Worm (Caenorhabditis elegans) whole organism, early embryonic: ENCODE results near the gene idhg-1.

Source experiments
- B0310.2 ChIP-seq: sonication (generic microtip); optimal IDR thresholded peaks from 2 replicates; lab custom pipeline; 2016; ENCODE audit warnings: mild to moderate bottlenecking, missing genetic modification characterization, missing compliant biosample characterization
- F13C5.2 ChIP-seq: sonication (generic microtip); optimal IDR thresholded peaks from 2 replicates; lab custom pipeline; 2017; ENCODE audit warnings: mild to moderate bottlenecking, missing genetic modification characterization, inconsistent platforms, missing compliant biosample characterization
- aly-1 ChIP-seq: sonication (generic microtip); optimal IDR thresholded peaks from 2 replicates; lab custom pipeline; 2016; ENCODE audit warnings: missing genetic modification characterization, missing compliant biosample characterization
- ama-1 ChIP-seq: fragments of 150-350 bp; optimal IDR thresholded peaks from 2 replicates; lab custom pipeline; 2014
- ceh-13 ChIP-seq: fragments of 200-800 bp; sonication (Bioruptor generic); optimal IDR thresholded peaks from 2 replicates; lab custom pipeline; 2018; ENCODE audit warnings: mild to moderate bottlenecking, missing genetic modification characterization, missing compliant biosample characterization
- ceh-36 ChIP-seq: sonication (generic microtip); optimal IDR thresholded peaks from 2 replicates; lab custom pipeline; 2016; ENCODE audit warnings: missing genetic modification characterization, inconsistent platforms, missing compliant biosample characterization
- ets-7 ChIP-seq: sonication (generic microtip); optimal IDR thresholded peaks from 2 replicates; lab custom pipeline; 2016; ENCODE audit warnings: missing genotype, missing genetic modification characterization, missing compliant biosample characterization
- flt-1 ChIP-seq: fragments of 200-800 bp; sonication (Bioruptor generic); IDR thresholded peaks from 2 replicates; pipeline ENCODE4 v1.3.6; 2022; ENCODE audit warnings: missing genetic modification characterization, missing compliant biosample characterization
- hmbx-1 ChIP-seq: sonication (generic microtip); optimal IDR thresholded peaks from 2 replicates; lab custom pipeline; 2016; ENCODE audit warnings: mild to moderate bottlenecking, missing genetic modification characterization, missing compliant biosample characterization
- hmg-4 ChIP-seq: fragments of 200-800 bp; sonication (Bioruptor generic); optimal IDR thresholded peaks from 2 replicates; lab custom pipeline; 2018; ENCODE audit warnings: mild to moderate bottlenecking, missing genetic modification characterization, missing compliant biosample characterization
- hnd-1 ChIP-seq: sonication (generic microtip); optimal IDR thresholded peaks from 2 replicates; lab custom pipeline; 2016; ENCODE audit warnings: missing genetic modification characterization, missing compliant biosample characterization
- pes-1 ChIP-seq: fragments of 200-800 bp; sonication (Bioruptor generic); IDR thresholded peaks from 2 replicates; pipeline ENCODE4 v1.3.6; 2022; ENCODE audit warnings: missing genetic modification reagents, missing genetic modification characterization, missing compliant biosample characterization
- scrt-1 ChIP-seq: fragments of 200-800 bp; sonication (Bioruptor generic); IDR thresholded peaks from 2 replicates; pipeline ENCODE4 v1.3.6; 2022; ENCODE audit warnings: missing genetic modification characterization, missing compliant biosample characterization
- sea-1 ChIP-seq: fragments of 200-800 bp; sonication (Bioruptor generic); conservative IDR thresholded peaks from 2 replicates; pipeline ENCODE4 v1.3.6; 2022; ENCODE audit warnings: missing genetic modification characterization, missing compliant biosample characterization
- tbx-11 ChIP-seq: fragments of 200-800 bp; sonication (Bioruptor generic); IDR thresholded peaks from 2 replicates; pipeline ENCODE4 v1.3.6; 2022; ENCODE audit warnings: missing genetic modification characterization, missing compliant biosample characterization
- tbx-37 ChIP-seq: fragments of 200-800 bp; sonication (Bioruptor generic); conservative IDR thresholded peaks from 2 replicates; pipeline ENCODE4 v1.3.6; 2022; ENCODE audit warnings: missing genetic modification reagents, missing genetic modification characterization, missing compliant biosample characterization
- tra-4 ChIP-seq: sonication (generic microtip); optimal IDR thresholded peaks from 2 replicates; lab custom pipeline; 2017; ENCODE audit warnings: missing genetic modification characterization, missing compliant biosample characterization

Gene idhg-1

ce11 chrIII:4568455-4568854, at the start of gene idhg-1:
TSS of gene idhg-1 (plus strand) at chrIII:4568797.
- TF ChIP-seq hmg-4 (GFP tag; lab: Kevin White, UChicago) (peak; percentile 97), ceh-13 (GFP tag; lab: Kevin White, UChicago) (peak; percentile 98), pes-1 (GFP tag; lab: Robert Waterston, UW) (peak; percentile 97), hmbx-1 (tag; lab: Kevin White, UChicago) (peak; percentile 85), ceh-36 (tag; lab: Kevin White, UChicago) (peak; percentile 92), flt-1 (GFP tag; lab: Robert Waterston, UW) (peak; percentile 93), scrt-1 (peak; percentile 93), B0310.2 (peak; percentile 91), sea-1 (GFP tag; lab: Robert Waterston, UW) (peak; percentile 98), aly-1 (tag; lab: Kevin White, UChicago) (peak; percentile 94), tbx-37 (GFP tag; lab: Robert Waterston, UW) (peak; percentile 94), tra-4 (tag; lab: Kevin White, UChicago) (peak; percentile 93), hnd-1 (peak; percentile 87), ets-7 (tag; lab: Kevin White, UChicago) (peak; percentile 96), ama-1 (lab: Kevin White, UChicago) (no peak), tbx-11 (GFP tag; lab: Robert Waterston, UW) (peak; percentile 98), F13C5.2 (tag; lab: Kevin White, UChicago) (peak; percentile 88)

ce11 chrIII:4519410-4519809, 49.2 kb upstream of the idhg-1 start:
- TF ChIP-seq hnd-1 (no peak), hmg-4 (GFP tag; lab: Kevin White, UChicago) (peak; percentile 30)

ce11 chrIII:4520057-4520456, 48.5 kb upstream of the idhg-1 start, which contains the start of gene cdh-4:
TSS of gene cdh-4 (plus strand) at chrIII:4520357.
- TF ChIP-seq aly-1 (tag; lab: Kevin White, UChicago) (no peak), B0310.2 (no peak)

ce11 chrIII:4523411-4523810, 45.2 kb upstream of the idhg-1 start:
- no peak for TF ChIP-seq sea-1 (GFP tag; lab: Robert Waterston, UW)
- no peak for TF ChIP-seq ceh-13 (GFP tag; lab: Kevin White, UChicago)
- no peak for TF ChIP-seq ceh-36 (tag; lab: Kevin White, UChicago)

- peak; percentile 59 for TF ChIP-seq ceh-36 (tag; lab: Kevin White, UChicago)
- no peak for TF ChIP-seq sea-1 (GFP tag; lab: Robert Waterston, UW)
- TF ChIP-seq scrt-1, result no peak
Measured at ce11 chrIII:4524071-4524470, 44.5 kb upstream of the idhg-1 start.

ce11 chrIII:4525998-4526397, 42.6 kb upstream of the idhg-1 start:
- TF ChIP-seq pes-1 (GFP tag; lab: Robert Waterston, UW), result no peak
- no peak for TF ChIP-seq ama-1 (lab: Kevin White, UChicago)
- no peak for TF ChIP-seq tbx-37 (GFP tag; lab: Robert Waterston, UW)
- no peak for TF ChIP-seq tra-4 (tag; lab: Kevin White, UChicago)

- no peak for TF ChIP-seq tbx-37 (GFP tag; lab: Robert Waterston, UW)
- TF ChIP-seq hnd-1, result no peak
- TF ChIP-seq tra-4 (tag; lab: Kevin White, UChicago), result no peak
- TF ChIP-seq flt-1 (GFP tag; lab: Robert Waterston, UW), result no peak
- no peak for TF ChIP-seq tbx-11 (GFP tag; lab: Robert Waterston, UW)
- no peak for TF ChIP-seq scrt-1
- no peak for TF ChIP-seq ama-1 (lab: Kevin White, UChicago)
- TF ChIP-seq hmg-4 (GFP tag; lab: Kevin White, UChicago), result no peak
- no peak for TF ChIP-seq aly-1 (tag; lab: Kevin White, UChicago)
- no peak for TF ChIP-seq B0310.2
Measured at ce11 chrIII:4530968-4531367, 37.6 kb upstream of the idhg-1 start.

ce11 chrIII:4540604-4541003, 28.0 kb upstream of the idhg-1 start, which contains the start of gene ugt-62:
TSS of gene ugt-62 (minus strand) at chrIII:4540623.
- TF ChIP-seq ceh-13 (GFP tag; lab: Kevin White, UChicago) (no peak), tbx-37 (GFP tag; lab: Robert Waterston, UW) (no peak), aly-1 (tag; lab: Kevin White, UChicago) (no peak), ets-7 (tag; lab: Kevin White, UChicago) (no peak), sea-1 (GFP tag; lab: Robert Waterston, UW) (no peak), hmg-4 (GFP tag; lab: Kevin White, UChicago) (no peak), tbx-11 (GFP tag; lab: Robert Waterston, UW) (no peak), hnd-1 (no peak), flt-1 (GFP tag; lab: Robert Waterston, UW) (no peak), ama-1 (lab: Kevin White, UChicago) (no peak), B0310.2 (no peak), tra-4 (tag; lab: Kevin White, UChicago) (no peak), ceh-36 (tag; lab: Kevin White, UChicago) (no peak), scrt-1 (no peak), F13C5.2 (tag; lab: Kevin White, UChicago) (no peak), hmbx-1 (tag; lab: Kevin White, UChicago) (no peak), pes-1 (GFP tag; lab: Robert Waterston, UW) (no peak)
